Worm (Caenorhabditis elegans) whole organism, L4/young adult: ENCODE measurements around the gene tufm-1.

Source experiments
- W03F9.2 ChIP-seq: fragments of 150-350 bp; optimal IDR thresholded peaks from 2 replicates; lab custom pipeline; 2014; ENCODE audit warnings: missing biosample characterization, missing genetic modification characterization
- dao-5 ChIP-seq: sonication (generic microtip); optimal IDR thresholded peaks from 2 replicates; lab custom pipeline; 2016; ENCODE audit warnings: missing genotype, missing genetic modification characterization, moderate library complexity, missing compliant biosample characterization
- him-1 ChIP-seq: sonication (generic microtip); optimal IDR thresholded peaks from 2 replicates; lab custom pipeline; 2016; ENCODE audit warnings: missing genotype, missing genetic modification reagents, missing genetic modification characterization, missing compliant biosample characterization

tufm-1 gene

DNA sequence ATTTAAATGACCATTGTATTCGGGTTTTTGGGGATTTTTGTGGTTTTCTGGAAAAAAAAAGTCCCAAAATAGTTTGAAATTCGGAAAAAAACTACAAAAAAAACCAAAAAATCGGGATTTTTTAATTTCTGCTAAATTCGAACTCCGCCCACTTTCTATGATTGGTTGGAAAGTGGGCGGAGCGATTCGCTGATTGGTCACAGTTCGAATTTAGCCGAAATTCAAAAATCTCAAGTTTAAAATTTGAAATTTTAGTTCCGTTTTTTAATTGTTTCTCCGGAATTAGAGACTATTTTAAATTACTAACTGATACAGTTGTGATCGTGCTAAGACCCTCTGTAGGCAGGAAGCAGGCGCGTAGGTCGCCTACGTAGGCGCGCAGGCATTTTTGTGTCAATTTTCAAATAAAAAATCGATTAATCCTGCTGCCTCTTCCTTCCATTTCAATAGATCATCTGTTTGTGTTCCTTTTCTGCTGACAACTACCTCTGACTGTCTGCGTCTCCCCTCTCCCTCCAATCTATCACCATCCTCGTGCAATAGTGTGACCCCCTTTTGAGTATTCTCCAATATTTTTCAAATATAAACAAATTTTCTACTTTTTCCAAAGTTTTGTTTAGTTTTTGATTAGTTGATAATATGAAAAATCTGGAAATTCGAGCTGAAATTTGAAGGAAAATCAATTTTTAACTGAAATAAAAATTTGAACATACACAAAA is 1.6 kb upstream of the tufm-1 start:
- no peak for TF ChIP-seq W03F9.2 (tag; lab: Kevin White, UChicago)
- no peak for TF ChIP-seq him-1
- no peak for TF ChIP-seq dao-5 (tag; lab: Kevin White, UChicago)

DNA sequence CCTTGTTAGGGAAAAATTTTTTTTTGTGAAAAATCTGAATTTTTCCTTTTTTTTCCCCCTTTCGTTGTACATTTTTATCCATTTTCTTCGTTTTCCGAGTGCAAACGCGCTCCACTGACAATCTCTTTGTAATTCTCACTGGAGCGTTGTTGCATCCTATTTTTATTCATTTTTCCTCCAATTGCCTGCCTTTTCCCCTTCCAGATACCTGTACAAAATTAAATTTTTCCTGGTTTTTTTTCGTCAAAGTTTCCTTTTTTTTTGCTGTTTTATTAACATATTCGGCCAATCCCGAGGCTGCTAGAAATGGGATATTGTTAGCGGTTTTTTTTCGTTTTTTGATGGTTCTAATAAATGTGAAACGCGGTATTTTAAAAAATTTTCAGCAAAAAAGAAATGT is 3.4 kb downstream of the tufm-1 start:
- TF ChIP-seq him-1, result no peak
- no peak for TF ChIP-seq W03F9.2 (tag; lab: Kevin White, UChicago)
- no peak for TF ChIP-seq dao-5 (tag; lab: Kevin White, UChicago)

- no peak for TF ChIP-seq W03F9.2 (tag; lab: Kevin White, UChicago)
- no peak for TF ChIP-seq him-1
- no peak for TF ChIP-seq dao-5 (tag; lab: Kevin White, UChicago)
Measured at ce11 chrIII:2805084-2805483, 9.7 kb downstream of the tufm-1 start, which contains the start of gene Y71H2AM.3. Y71H2AM.3 (plus strand) TSS chrIII:2805430.

- TF ChIP-seq W03F9.2 (tag; lab: Kevin White, UChicago), result peak; percentile 47
- TF ChIP-seq dao-5 (tag; lab: Kevin White, UChicago), result no peak
Measured at ce11 chrIII:2804461-2804860, 10.3 kb downstream of the tufm-1 start.

DNA sequence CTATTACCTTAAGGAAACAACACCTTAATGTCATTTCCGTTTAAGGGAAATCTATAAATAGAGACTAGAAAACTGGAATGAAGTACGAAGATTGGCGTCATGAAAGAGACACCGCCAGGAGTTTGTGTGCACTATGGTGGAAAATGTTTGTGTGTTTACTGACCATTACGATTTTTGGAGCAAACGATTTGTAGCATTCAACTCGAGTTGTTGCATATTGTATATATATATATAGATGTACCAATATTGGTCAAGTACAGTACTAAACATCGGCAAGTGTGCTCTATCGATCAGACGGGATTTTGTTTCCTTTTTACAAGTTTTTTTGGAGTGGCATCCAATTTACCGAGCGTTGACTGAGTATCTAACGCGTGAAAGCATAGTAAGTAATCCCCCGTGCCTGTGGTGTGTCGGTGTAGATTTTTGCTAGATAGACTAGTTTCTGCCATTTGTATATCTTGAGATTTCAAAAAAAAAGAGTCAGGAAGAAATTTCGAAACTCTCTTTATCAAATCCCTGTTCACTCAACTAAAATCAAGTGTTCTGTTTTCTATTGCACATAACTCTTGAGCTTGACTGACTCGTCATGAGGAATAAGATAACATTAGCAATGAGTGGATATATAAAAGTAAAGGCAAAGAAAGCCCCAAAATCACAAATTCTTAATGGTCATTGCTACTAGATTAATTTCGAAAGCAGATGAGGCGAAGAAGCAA is 12.8 kb downstream of the tufm-1 start, which contains the start of the genes twk-45 and Y71H2AM.25:
twk-45 (minus strand) TSS at position 101 of the 716 bp plus-strand sequence.
Y71H2AM.25 (plus strand) TSS at position 666 of the 716 bp plus-strand sequence.
- TF ChIP-seq dao-5 (tag; lab: Kevin White, UChicago), result no peak
- TF ChIP-seq W03F9.2 (tag; lab: Kevin White, UChicago), result no peak
- no peak for TF ChIP-seq him-1

DNA sequence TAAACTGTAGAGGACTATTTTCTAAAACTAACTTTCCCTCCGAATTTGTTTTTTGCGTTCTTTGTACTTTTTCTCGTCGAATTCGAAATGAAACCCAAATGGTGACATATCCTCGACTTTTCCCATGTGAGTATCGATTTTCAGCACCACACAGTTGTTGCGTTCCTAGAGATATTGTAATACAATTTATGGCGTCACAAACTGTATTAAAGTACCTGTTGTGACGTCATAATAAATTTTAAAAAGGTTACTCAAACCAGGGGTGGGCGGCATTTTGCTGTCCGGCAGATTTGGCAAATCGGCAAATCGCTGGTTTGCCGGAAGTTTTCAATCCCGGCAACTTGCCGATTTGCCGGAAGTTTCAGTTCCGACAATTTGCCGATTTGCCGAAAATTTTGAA is 14.0 kb downstream of the tufm-1 start:
- no peak for TF ChIP-seq dao-5 (tag; lab: Kevin White, UChicago)
- TF ChIP-seq W03F9.2 (tag; lab: Kevin White, UChicago), result no peak
- TF ChIP-seq him-1, result no peak

DNA sequence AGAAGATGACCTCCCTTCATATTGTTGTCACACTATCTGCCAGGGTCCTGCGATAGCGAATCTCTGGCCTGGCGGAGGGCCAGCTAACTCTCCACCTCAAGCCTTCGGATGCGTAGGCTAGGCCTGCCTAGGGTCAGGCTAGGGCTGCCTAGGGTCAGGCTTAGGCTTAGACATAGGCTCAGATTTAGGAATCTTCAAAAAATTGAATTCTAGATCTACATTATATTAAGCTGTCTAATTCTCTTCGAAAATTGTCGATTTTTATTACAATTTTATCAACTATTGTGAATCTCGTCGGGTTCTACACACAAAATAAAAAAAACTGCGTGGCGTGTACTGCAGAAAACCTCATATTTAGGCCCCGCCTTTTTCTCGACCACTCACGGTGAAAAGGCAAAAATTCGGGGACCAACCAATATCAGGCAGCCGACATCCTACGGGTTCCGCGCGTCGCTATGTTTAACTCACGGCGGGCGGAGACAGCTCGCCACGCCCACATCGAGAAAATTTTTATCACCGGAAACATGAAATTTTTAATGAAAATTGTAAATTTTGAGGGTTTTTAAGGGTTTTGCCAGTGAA is 19.2 kb downstream of the tufm-1 start:
- TF ChIP-seq dao-5 (tag; lab: Kevin White, UChicago) (no peak), W03F9.2 (tag; lab: Kevin White, UChicago) (no peak), him-1 (no peak)

DNA sequence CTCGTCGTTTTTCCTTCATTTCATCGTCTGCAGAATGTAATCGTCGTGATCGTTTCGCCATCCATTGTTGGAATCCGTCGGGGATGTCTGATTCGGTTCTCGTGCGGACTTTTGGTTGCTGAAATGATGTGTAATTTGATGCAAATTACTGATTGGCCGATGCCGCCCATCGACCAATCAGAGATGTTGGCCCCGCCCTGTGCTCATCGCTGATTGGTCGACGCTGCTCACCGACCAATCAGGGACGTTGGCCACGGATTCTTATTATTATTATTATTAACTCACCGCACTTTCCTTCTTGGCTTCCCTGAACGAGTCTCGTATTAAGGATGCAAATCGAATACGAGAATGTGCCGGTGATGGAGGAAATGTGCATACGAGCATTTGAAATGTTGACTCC is 20.7 kb downstream of the tufm-1 start:
- TF ChIP-seq dao-5 (tag; lab: Kevin White, UChicago), result no peak
- TF ChIP-seq W03F9.2 (tag; lab: Kevin White, UChicago), result no peak
- no peak for TF ChIP-seq him-1

- TF ChIP-seq W03F9.2 (tag; lab: Kevin White, UChicago) (no peak), him-1 (no peak), dao-5 (tag; lab: Kevin White, UChicago) (no peak)
Measured at ce11 chrIII:2787979-2788491, 26.7 kb downstream of the tufm-1 start, which contains the start of gene tbcc-1. tbcc-1 (plus strand) TSS chrIII:2788441.

- TF ChIP-seq W03F9.2 (tag; lab: Kevin White, UChicago) (no peak), him-1 (no peak), dao-5 (tag; lab: Kevin White, UChicago) (no peak)
Measured at ce11 chrIII:2786740-2787139, 28.0 kb downstream of the tufm-1 start, which contains the start of gene nduc-2. nduc-2 (plus strand) TSS chrIII:2786852.

ce11 chrIII:2785840-2786239 is 28.9 kb downstream of the tufm-1 start, which contains the start of gene Y71H2AM.20:
Y71H2AM.20 (minus strand) TSS chrIII:2785948.
- TF ChIP-seq him-1, result peak; percentile 37
- peak; percentile 99 for TF ChIP-seq W03F9.2 (tag; lab: Kevin White, UChicago)
- TF ChIP-seq dao-5 (tag; lab: Kevin White, UChicago), result no peak

- no peak for TF ChIP-seq W03F9.2 (tag; lab: Kevin White, UChicago)
- no peak for TF ChIP-seq him-1
- no peak for TF ChIP-seq dao-5 (tag; lab: Kevin White, UChicago)
Measured at ce11 chrIII:2781833-2782232, 32.9 kb downstream of the tufm-1 start.

DNA sequence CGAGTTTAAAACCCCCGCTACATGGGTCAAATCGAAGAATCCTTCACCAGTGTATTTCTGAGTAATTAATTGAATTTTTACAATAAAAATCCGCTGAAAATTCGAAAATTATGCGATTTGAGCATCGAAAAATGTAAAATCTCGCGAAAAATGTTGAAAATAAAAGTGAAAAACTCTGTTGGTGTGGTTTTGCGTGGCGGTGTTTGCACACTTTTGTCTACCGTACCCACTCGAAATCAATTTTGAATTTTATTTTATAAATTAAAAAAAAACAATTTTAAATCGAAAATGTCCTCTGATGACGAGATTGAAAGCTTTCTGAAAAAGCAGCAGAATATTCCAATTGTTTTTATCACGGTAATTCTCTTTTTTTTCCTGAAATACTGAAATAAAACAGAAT is 34.0 kb downstream of the tufm-1 start, which contains the start of gene Y71H2AM.6:
Y71H2AM.6 (plus strand) TSS at position 264 of the 400 bp plus-strand sequence.
- TF ChIP-seq him-1, result no peak
- no peak for TF ChIP-seq dao-5 (tag; lab: Kevin White, UChicago)
- TF ChIP-seq W03F9.2 (tag; lab: Kevin White, UChicago), result peak; percentile 61
